Worm (Caenorhabditis elegans) whole organism, L4/young adult: Measurements from ENCODE around the gene clec-217.

Source experiments
- W03F9.2 ChIP-seq: fragments of 150-350 bp; optimal IDR thresholded peaks from 2 replicates; lab custom pipeline; 2014; ENCODE audit warnings: missing biosample characterization, missing genetic modification characterization
- dao-5 ChIP-seq: sonication (generic microtip); optimal IDR thresholded peaks from 2 replicates; lab custom pipeline; 2016; ENCODE audit warnings: missing genotype, missing genetic modification characterization, moderate library complexity, missing compliant biosample characterization
- him-1 ChIP-seq: sonication (generic microtip); optimal IDR thresholded peaks from 2 replicates; lab custom pipeline; 2016; ENCODE audit warnings: missing genotype, missing genetic modification reagents, missing genetic modification characterization, missing compliant biosample characterization

clec-217 gene

ce11 chrV:7958740-7959320 lies at the start of gene clec-217, which contains the start of gene F26D11.2:
clec-217 (minus strand) TSS chrV:7958840.
F26D11.2 (plus strand) TSS chrV:7959270.
- TF ChIP-seq him-1 (tag; lab: Kevin White, UChicago) (no peak), W03F9.2 (tag; lab: Kevin White, UChicago) (no peak), dao-5 (tag; lab: Kevin White, UChicago) (no peak)

ce11 chrV:8007460-8008292 lies 49.0 kb upstream of the clec-217 start, which contains the start of gene Y97E10AR.3:
Y97E10AR.3 (minus strand) TSS chrV:8007510.
- TF ChIP-seq dao-5 (tag; lab: Kevin White, UChicago) (no peak), W03F9.2 (tag; lab: Kevin White, UChicago) (no peak), him-1 (tag; lab: Kevin White, UChicago) (no peak)

- TF ChIP-seq him-1 (tag; lab: Kevin White, UChicago) (no peak), W03F9.2 (tag; lab: Kevin White, UChicago) (no peak), dao-5 (tag; lab: Kevin White, UChicago) (no peak)
These were observed 46.4 kb upstream of the clec-217 start, which contains the start of gene Y97E10AR.8 for ce11 chrV:8005000-8005399. Y97E10AR.8 (plus strand) TSS chrV:8005300.

- TF ChIP-seq him-1 (tag; lab: Kevin White, UChicago) (peak; percentile 90), dao-5 (tag; lab: Kevin White, UChicago) (no peak), W03F9.2 (tag; lab: Kevin White, UChicago) (peak; percentile 74)
These were observed 42.4 kb upstream of the clec-217 start, which contains the start of gene Y97E10AR.1 for ce11 chrV:8000929-8001513. Y97E10AR.1 (plus strand) TSS chrV:8001463.

ce11 chrV:7995878-7996277 lies 37.2 kb upstream of the clec-217 start, which contains the start of gene Y97E10AR.2:
Y97E10AR.2 (plus strand) TSS chrV:7996178.
- TF ChIP-seq dao-5 (tag; lab: Kevin White, UChicago): no peak
- TF ChIP-seq him-1 (tag; lab: Kevin White, UChicago): no peak
- TF ChIP-seq W03F9.2 (tag; lab: Kevin White, UChicago): no peak

- TF ChIP-seq dao-5 (tag; lab: Kevin White, UChicago): no peak
- TF ChIP-seq W03F9.2 (tag; lab: Kevin White, UChicago): no peak
- no peak for TF ChIP-seq him-1 (tag; lab: Kevin White, UChicago)
These were observed 36.5 kb upstream of the clec-217 start for ce11 chrV:7995165-7995564.

ce11 chrV:7994570-7994969 lies 35.9 kb upstream of the clec-217 start, which contains the start of gene ceh-76:
ceh-76 (minus strand) TSS chrV:7994670.
- TF ChIP-seq him-1 (tag; lab: Kevin White, UChicago) (no peak), dao-5 (tag; lab: Kevin White, UChicago) (no peak), W03F9.2 (tag; lab: Kevin White, UChicago) (no peak)

- TF ChIP-seq dao-5 (tag; lab: Kevin White, UChicago) (no peak), him-1 (tag; lab: Kevin White, UChicago) (no peak), W03F9.2 (tag; lab: Kevin White, UChicago) (no peak)
These were observed 27.2 kb upstream of the clec-217 start, which contains the start of gene Y97E10AL.1 for ce11 chrV:7985860-7986259. Y97E10AL.1 (plus strand) TSS chrV:7986160.

- no peak for TF ChIP-seq dao-5 (tag; lab: Kevin White, UChicago)
- peak; percentile 75 for TF ChIP-seq W03F9.2 (tag; lab: Kevin White, UChicago)
- TF ChIP-seq him-1 (tag; lab: Kevin White, UChicago): no peak
These were observed 24.9 kb upstream of the clec-217 start, which contains the start of the genes natb-1 and abhd-12 for ce11 chrV:7983381-7984052. natb-1 (minus strand) TSS chrV:7983431. abhd-12 (plus strand) TSS chrV:7983879.

- TF ChIP-seq dao-5 (tag; lab: Kevin White, UChicago): no peak
- TF ChIP-seq him-1 (tag; lab: Kevin White, UChicago): no peak
- no peak for TF ChIP-seq W03F9.2 (tag; lab: Kevin White, UChicago)
These were observed 22.5 kb upstream of the clec-217 start, which contains the start of gene F26D11.1 for ce11 chrV:7980993-7981595. F26D11.1 (plus strand) TSS chrV:7981545.

- TF ChIP-seq dao-5 (tag; lab: Kevin White, UChicago) (no peak), him-1 (tag; lab: Kevin White, UChicago) (peak; percentile 14)
These were observed 21.8 kb upstream of the clec-217 start for ce11 chrV:7980370-7980987.
